Fruit fly (Drosophila melanogaster): Measurements from ENCODE around the gene Kyat.

The Kyat gene

dm6 chr3R:11809620-11810019, 12.7 kb downstream of the Kyat start:
- TF ChIP-seq Sin3A (optimal IDR thresholded peaks at IDR 0.05) = no peak
- no peak for TF ChIP-seq ttk (optimal IDR thresholded peaks at IDR 0.05)
- no peak for TF ChIP-seq insv (optimal IDR thresholded peaks at IDR 0.05)
- TF ChIP-seq psq (optimal IDR thresholded peaks at IDR 0.05) = no peak
- no peak for TF ChIP-seq h (optimal IDR thresholded peaks at IDR 0.05)
- TF ChIP-seq Myc (optimal IDR thresholded peaks at IDR 0.05) = no peak

- TF ChIP-seq Sin3A (optimal IDR thresholded peaks at IDR 0.05) = no peak
- TF ChIP-seq h (optimal IDR thresholded peaks at IDR 0.05) = no peak
- TF ChIP-seq insv (optimal IDR thresholded peaks at IDR 0.05) = no peak
- TF ChIP-seq Myc (optimal IDR thresholded peaks at IDR 0.05) = no peak
- no peak for TF ChIP-seq ttk (optimal IDR thresholded peaks at IDR 0.05)
- no peak for TF ChIP-seq psq (optimal IDR thresholded peaks at IDR 0.05)
These were observed 14.7 kb downstream of the Kyat start for dm6 chr3R:11807641-11808040.

DNA sequence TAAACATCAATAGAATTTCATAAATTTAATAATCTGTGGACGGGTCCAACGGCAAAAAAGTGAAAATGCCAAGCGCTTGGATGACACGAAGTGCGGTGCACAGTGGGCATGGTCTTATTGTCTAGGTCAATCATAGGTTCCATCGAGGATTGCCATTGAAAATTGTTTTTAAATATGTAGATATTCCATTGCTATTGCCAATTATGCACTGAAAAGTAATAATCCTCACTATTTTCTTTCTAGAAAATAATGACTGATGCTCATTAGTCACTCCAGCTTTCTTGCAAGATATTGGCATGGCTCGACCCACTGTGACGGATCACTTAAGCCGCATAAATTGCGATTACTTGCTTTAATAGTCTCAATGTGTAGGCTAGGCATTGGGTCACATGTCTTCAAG, 15.5 kb downstream of the Kyat start:
- no peak for TF ChIP-seq insv (optimal IDR thresholded peaks at IDR 0.05)
- TF ChIP-seq Myc (optimal IDR thresholded peaks at IDR 0.05) = no peak
- TF ChIP-seq psq (optimal IDR thresholded peaks at IDR 0.05) = no peak
- no peak for TF ChIP-seq h (optimal IDR thresholded peaks at IDR 0.05)
- no peak for TF ChIP-seq ttk (optimal IDR thresholded peaks at IDR 0.05)
- no peak for TF ChIP-seq Sin3A (optimal IDR thresholded peaks at IDR 0.05)

- TF ChIP-seq insv (optimal IDR thresholded peaks at IDR 0.05) = no peak
These were observed 16.7 kb downstream of the Kyat start for dm6 chr3R:11805584-11805983.

DNA sequence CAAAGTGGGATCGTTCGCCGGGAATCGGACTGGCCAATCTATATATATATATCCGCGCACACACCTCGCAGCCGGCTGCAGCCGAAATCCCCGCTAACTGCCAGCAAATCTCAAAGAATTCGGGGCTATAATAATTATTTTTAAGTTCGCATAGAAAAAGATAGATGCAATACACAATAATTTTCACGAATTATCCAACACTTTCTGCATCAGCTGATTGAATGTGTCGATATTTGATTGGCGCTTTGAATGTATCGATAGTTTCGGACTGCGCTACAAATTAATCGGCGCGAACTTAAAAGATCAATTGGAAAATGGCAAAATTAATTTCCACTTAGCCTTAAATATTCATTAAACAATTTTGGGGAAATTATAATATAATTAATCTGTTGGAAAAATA, 25.5 kb downstream of the Kyat start, which contains the start of gene Sbf:
Gene Sbf, minus strand, starts transcription at position 169 of the 400 bp plus-strand sequence.
- TF ChIP-seq psq (optimal IDR thresholded peaks at IDR 0.05) (no peak), ttk (optimal IDR thresholded peaks at IDR 0.05) (no peak), h (optimal IDR thresholded peaks at IDR 0.05) (no peak), Myc (optimal IDR thresholded peaks at IDR 0.05) (no peak), Sin3A (optimal IDR thresholded peaks at IDR 0.05) (no peak), insv (optimal IDR thresholded peaks at IDR 0.05) (no peak)

- TF ChIP-seq insv (optimal IDR thresholded peaks at IDR 0.05) = no peak
- TF ChIP-seq Sin3A (optimal IDR thresholded peaks at IDR 0.05) = no peak
These were observed 35.5 kb downstream of the Kyat start, which contains the start of the genes prd1 and HisCl1 for dm6 chr3R:11786695-11787226. Gene prd1 (minus strand): TSS chr3R:11787014. Gene HisCl1 (plus strand): TSS chr3R:11787176.

DNA sequence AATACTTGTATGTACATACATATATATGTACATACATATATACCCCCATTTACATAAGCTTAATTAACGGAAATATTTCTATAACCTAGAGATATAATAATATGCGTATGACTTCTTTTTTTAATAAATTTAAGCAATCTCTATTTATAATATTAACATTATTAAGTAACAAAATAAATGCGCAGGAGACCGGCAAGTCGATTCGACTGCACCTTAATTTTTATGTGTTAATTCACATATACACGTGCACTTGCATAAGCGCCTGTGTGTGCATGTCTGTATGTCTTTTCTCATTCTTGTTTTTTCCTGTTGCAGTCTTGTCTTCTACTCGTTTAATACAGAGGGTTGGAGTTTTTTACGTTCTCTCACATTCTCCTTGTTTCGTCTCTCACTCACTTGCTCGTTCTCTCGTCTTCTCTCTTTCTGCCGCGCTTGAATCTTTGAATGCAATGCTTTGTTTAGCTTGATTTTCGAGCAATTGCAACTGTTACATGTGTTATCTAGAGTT, 42.1 kb downstream of the Kyat start:
- TF ChIP-seq ttk (optimal IDR thresholded peaks at IDR 0.05) (no peak), h (optimal IDR thresholded peaks at IDR 0.05) (no peak)

dm6 chr3R:11779357-11780018, 42.8 kb downstream of the Kyat start:
- TF ChIP-seq h (optimal IDR thresholded peaks at IDR 0.05) (no peak), Sin3A (optimal IDR thresholded peaks at IDR 0.05) (no peak), ttk (optimal IDR thresholded peaks at IDR 0.05) (no peak), psq (optimal IDR thresholded peaks at IDR 0.05) (no peak), Myc (optimal IDR thresholded peaks at IDR 0.05) (no peak), insv (optimal IDR thresholded peaks at IDR 0.05) (no peak)

dm6 chr3R:11778879-11779278, 43.4 kb downstream of the Kyat start:
- TF ChIP-seq psq (optimal IDR thresholded peaks at IDR 0.05) = no peak
- no peak for TF ChIP-seq Sin3A (optimal IDR thresholded peaks at IDR 0.05)
- no peak for TF ChIP-seq insv (optimal IDR thresholded peaks at IDR 0.05)
- no peak for TF ChIP-seq ttk (optimal IDR thresholded peaks at IDR 0.05)
- no peak for TF ChIP-seq Myc (optimal IDR thresholded peaks at IDR 0.05)
- TF ChIP-seq h (optimal IDR thresholded peaks at IDR 0.05) = no peak

DNA sequence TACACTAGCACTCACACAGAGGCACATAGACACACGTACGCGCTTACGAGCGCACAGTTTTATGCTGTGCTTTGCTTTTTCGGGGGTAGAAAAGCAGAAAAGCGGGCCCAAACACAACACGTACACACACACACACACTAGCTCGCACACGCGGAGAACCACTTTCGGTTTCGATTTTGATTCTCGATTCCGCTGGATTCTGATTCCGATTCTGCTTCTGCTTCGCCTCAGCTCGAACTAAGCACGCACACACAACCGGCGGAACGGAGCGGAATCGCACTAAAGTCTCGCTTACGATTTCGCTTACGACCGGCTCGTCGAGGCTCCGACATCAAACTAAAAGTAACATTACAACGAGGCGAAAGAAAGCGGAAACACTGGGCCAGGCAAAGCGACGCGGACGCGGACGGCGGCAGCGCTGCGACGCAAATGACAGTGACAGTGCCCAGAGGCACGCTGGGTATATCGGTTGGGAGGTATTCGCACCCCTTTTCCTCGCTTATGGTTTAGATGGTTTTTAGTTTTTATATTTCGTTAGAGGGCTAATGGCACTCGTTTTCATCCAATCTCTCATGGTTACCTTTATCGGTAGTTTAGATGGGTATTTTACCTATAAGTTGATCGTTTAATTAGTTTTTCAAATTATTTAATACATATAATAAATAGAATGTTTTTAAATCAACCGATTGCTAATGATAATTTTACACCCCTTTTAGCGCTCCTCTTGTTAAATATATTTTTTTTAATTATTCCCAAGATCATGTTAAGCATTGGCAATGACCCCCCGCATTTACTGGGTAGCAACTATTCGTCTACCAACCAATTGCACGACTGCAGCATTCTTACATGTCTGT, 44.1 kb downstream of the Kyat start:
- TF ChIP-seq Myc (optimal IDR thresholded peaks at IDR 0.05) (no peak), ttk (optimal IDR thresholded peaks at IDR 0.05) (no peak), Sin3A (optimal IDR thresholded peaks at IDR 0.05) (no peak), psq (optimal IDR thresholded peaks at IDR 0.05) (no peak), h (optimal IDR thresholded peaks at IDR 0.05) (no peak), insv (optimal IDR thresholded peaks at IDR 0.05) (no peak)

DNA sequence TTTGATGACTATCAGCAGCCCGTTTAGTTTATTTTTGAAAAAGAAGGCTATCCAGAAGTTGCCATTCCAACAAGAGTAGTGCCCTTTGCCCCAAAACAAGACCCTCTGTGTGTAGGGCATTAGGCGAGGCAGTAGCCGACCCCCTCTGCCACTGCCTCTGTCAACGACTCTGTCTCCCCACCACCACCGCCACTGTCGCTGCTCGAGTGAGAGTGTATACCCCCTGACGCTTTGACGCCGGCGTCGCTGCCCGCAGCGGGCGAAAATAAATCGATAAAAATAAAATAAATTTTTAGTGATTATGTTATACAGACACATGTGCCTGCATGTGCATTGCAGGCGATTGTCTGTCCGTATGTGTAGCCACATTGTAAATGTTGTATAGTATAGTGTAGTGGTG, 45.2 kb downstream of the Kyat start:
- TF ChIP-seq Sin3A (optimal IDR thresholded peaks at IDR 0.05) (no peak), psq (optimal IDR thresholded peaks at IDR 0.05) (no peak), Myc (optimal IDR thresholded peaks at IDR 0.05) (no peak), ttk (optimal IDR thresholded peaks at IDR 0.05) (no peak), insv (optimal IDR thresholded peaks at IDR 0.05) (no peak), h (optimal IDR thresholded peaks at IDR 0.05) (no peak)

- TF ChIP-seq Myc (optimal IDR thresholded peaks at IDR 0.05) (no peak), h (optimal IDR thresholded peaks at IDR 0.05) (no peak), psq (optimal IDR thresholded peaks at IDR 0.05) (no peak), insv (optimal IDR thresholded peaks at IDR 0.05) (no peak), ttk (optimal IDR thresholded peaks at IDR 0.05) (no peak), Sin3A (optimal IDR thresholded peaks at IDR 0.05) (no peak)
These were observed 46.1 kb downstream of the Kyat start for dm6 chr3R:11776068-11776767.
